Fruit fly (Drosophila melanogaster): Measurements from ENCODE around the gene CG16775.

The CG16775 gene

dm6 chr3L:17912972-17913763 lies 26.7 kb upstream of the CG16775 start:
- no peak for TF ChIP-seq dsx (GFP tag; optimal IDR thresholded peaks at IDR 0.05; ENCODE audit: poor library complexity, severe bottlenecking)
- TF ChIP-seq Eip93F (GFP tag; optimal IDR thresholded peaks at IDR 0.05) = peak; percentile 92
- TF ChIP-seq Gug (GFP tag; IDR thresholded peaks at IDR 0.05) = no peak
- TF ChIP-seq CG3032 (tag; optimal IDR thresholded peaks at IDR 0.05) = no peak
- TF ChIP-seq Hr39 (GFP tag; optimal IDR thresholded peaks at IDR 0.05) = no peak
- TF ChIP-seq svp (GFP tag) = peak; percentile 17
- TF ChIP-seq vri (GFP tag; optimal IDR thresholded peaks at IDR 0.05) = peak; percentile 78
- no peak for TF ChIP-seq fd85E (GFP tag; optimal IDR thresholded peaks at IDR 0.05)
- TF ChIP-seq topi (GFP tag; optimal IDR thresholded peaks at IDR 0.05) = no peak
- TF ChIP-seq Eip78C (GFP tag) = peak; percentile 49
- no peak for TF ChIP-seq dac (GFP tag; optimal IDR thresholded peaks at IDR 0.05)
- TF ChIP-seq Lpt (GFP tag; optimal IDR thresholded peaks at IDR 0.05) = no peak
- TF ChIP-seq CG6808 (GFP tag; optimal IDR thresholded peaks at IDR 0.05) = no peak
- TF ChIP-seq Sox14 (GFP tag; optimal IDR thresholded peaks at IDR 0.05) = peak; percentile 54

- TF ChIP-seq CG7368 (GFP tag; optimal IDR thresholded peaks at IDR 0.05) (peak; percentile 4), Hr4 (GFP tag; optimal IDR thresholded peaks at IDR 0.05) (peak; percentile 43), fkh (GFP tag; optimal IDR thresholded peaks at IDR 0.05) (peak; percentile 32), Sox14 (GFP tag; optimal IDR thresholded peaks at IDR 0.05) (peak; percentile 29), CG15336 (GFP tag; IDR thresholded peaks at IDR 0.05) (no peak), CG31627 (GFP tag; optimal IDR thresholded peaks at IDR 0.05) (peak; percentile 66), topi (GFP tag; optimal IDR thresholded peaks at IDR 0.05) (peak; percentile 11), cyc (GFP tag; optimal IDR thresholded peaks at IDR 0.05) (peak; percentile 43), Ets21C (GFP tag; optimal IDR thresholded peaks at IDR 0.05) (no peak), svp (GFP tag) (peak; percentile 59), acj6 (GFP tag; optimal IDR thresholded peaks at IDR 0.05) (peak; percentile 23), lz (GFP tag; optimal IDR thresholded peaks at IDR 0.05) (peak; percentile 34), Eip78C (GFP tag) (peak; percentile 71), Sox102F (GFP tag; optimal IDR thresholded peaks at IDR 0.05) (no peak), Smox (GFP tag; optimal IDR thresholded peaks at IDR 0.05) (peak; percentile 40), pdm3 (GFP tag; optimal IDR thresholded peaks at IDR 0.05) (peak; percentile 53), esn (GFP tag; optimal IDR thresholded peaks at IDR 0.05) (peak; percentile 43), CG11294 (GFP tag; IDR thresholded peaks at IDR 0.05) (no peak), Ets96B (tag; optimal IDR thresholded peaks at IDR 0.05) (peak; percentile 7), CG10631 (GFP tag; optimal IDR thresholded peaks at IDR 0.05) (peak; percentile 21), CG11762 (GFP tag; optimal IDR thresholded peaks at IDR 0.05; ENCODE audit: insufficient read depth) (peak; percentile 5), Hr39 (GFP tag; optimal IDR thresholded peaks at IDR 0.05) (peak; percentile 41), Met (GFP tag; optimal IDR thresholded peaks at IDR 0.05) (peak; percentile 45), CG10669 (GFP tag; optimal IDR thresholded peaks at IDR 0.05) (no peak), OdsH (GFP tag; optimal IDR thresholded peaks at IDR 0.05) (peak; percentile 44)
These were observed 26.0 kb upstream of the CG16775 start, which contains the start of gene CG5290 for dm6 chr3L:17912448-17912847. Gene CG5290, minus strand, starts transcription at chr3L:17912565.

dm6 chr3L:17907609-17908160 lies 21.2 kb upstream of the CG16775 start, which contains the start of the genes Prestin and Wdr92:
Gene Prestin, minus strand, starts transcription at chr3L:17907812.
Gene Wdr92, plus strand, starts transcription at chr3L:17908143.
- TF ChIP-seq CG11902 (GFP tag; optimal IDR thresholded peaks at IDR 0.05) (no peak), fd59A (GFP tag; optimal IDR thresholded peaks at IDR 0.05) (no peak), achi (GFP tag; optimal IDR thresholded peaks at IDR 0.05) (no peak), CG11762 (GFP tag; optimal IDR thresholded peaks at IDR 0.05; ENCODE audit: insufficient read depth) (no peak), Met (GFP tag; optimal IDR thresholded peaks at IDR 0.05) (no peak), CG11294 (GFP tag; IDR thresholded peaks at IDR 0.05) (no peak), CG7368 (GFP tag; optimal IDR thresholded peaks at IDR 0.05) (peak; percentile 31), Blimp-1 (GFP tag; optimal IDR thresholded peaks at IDR 0.05) (no peak), esn (GFP tag; optimal IDR thresholded peaks at IDR 0.05) (peak; percentile 21), lz (GFP tag; optimal IDR thresholded peaks at IDR 0.05) (no peak), Hr38 (GFP tag; optimal IDR thresholded peaks at IDR 0.05) (no peak), Sox14 (GFP tag; optimal IDR thresholded peaks at IDR 0.05) (peak; percentile 52), fd85E (GFP tag; optimal IDR thresholded peaks at IDR 0.05) (no peak), CG6854 (GFP tag; optimal IDR thresholded peaks at IDR 0.05) (peak; percentile 82), CG8119 (GFP tag; IDR thresholded peaks at IDR 0.05) (no peak; the same call in 2 of the 3 replicates), acj6 (GFP tag; optimal IDR thresholded peaks at IDR 0.05) (no peak), Sox102F (GFP tag; optimal IDR thresholded peaks at IDR 0.05) (peak; percentile 35), Hr39 (GFP tag; optimal IDR thresholded peaks at IDR 0.05) (no peak), CG9139 (GFP tag; optimal IDR thresholded peaks at IDR 0.05) (peak; percentile 12), CG6792 (GFP tag; optimal IDR thresholded peaks at IDR 0.05) (no peak), CG8319 (GFP tag; optimal IDR thresholded peaks at IDR 0.05) (no peak), CG34406 (GFP tag; optimal IDR thresholded peaks at IDR 0.05) (no peak), Gug (GFP tag; IDR thresholded peaks at IDR 0.05) (no peak), CG6276 (GFP tag; optimal IDR thresholded peaks at IDR 0.05) (no peak)

All from whole organism, prepupa.